Fruit fly (Drosophila melanogaster): ENCODE data around the gene CG3081.

The CG3081 gene

DNA sequence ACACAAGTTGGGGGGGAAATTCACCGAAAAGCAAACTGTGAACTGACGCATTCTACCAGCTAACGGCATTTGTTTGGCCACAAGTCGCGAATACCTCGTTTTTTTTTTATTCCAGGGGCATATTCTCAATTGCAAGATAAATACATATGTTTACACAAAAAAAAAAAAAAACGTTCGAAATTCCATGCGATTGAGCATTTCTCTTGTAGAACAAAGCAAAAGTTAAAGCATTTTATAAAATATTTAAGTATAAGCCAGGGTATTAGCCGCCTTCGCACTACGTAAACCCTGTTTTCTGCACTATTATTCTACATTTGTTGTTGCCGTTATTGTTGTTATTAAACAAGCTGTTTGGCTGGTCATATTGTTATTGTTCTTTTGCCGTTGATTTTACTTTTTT lies 29.5 kb downstream of the CG3081 start (continued):
- peak; percentile 43; the same call in 1 of the 2 replicates for TF ChIP-seq Ptx1 (GFP tag; IDR thresholded peaks at IDR 0.05)
- no peak for TF ChIP-seq sr (GFP tag; IDR thresholded peaks at IDR 0.05)
- no peak for TF ChIP-seq zen (tag; optimal IDR thresholded peaks at IDR 0.05)
- TF ChIP-seq Hsf (GFP tag; optimal IDR thresholded peaks at IDR 0.05): no peak
- no peak for TF ChIP-seq Max (GFP tag; optimal IDR thresholded peaks at IDR 0.05)
- peak in 1 of 2 experiments; percentile 13 for TF ChIP-seq Hr51 (GFP tag; optimal IDR thresholded peaks at IDR 0.05)
- TF ChIP-seq zen2 (GFP tag; IDR thresholded peaks at IDR 0.05; ENCODE audit: partially characterized antibody): no peak
- no peak for TF ChIP-seq CG3726 (GFP tag; IDR thresholded peaks at IDR 0.05)
- TF ChIP-seq Dip2 (GFP tag; IDR thresholded peaks at IDR 0.05): no peak
- no peak for TF ChIP-seq CG10979 (tag; optimal IDR thresholded peaks at IDR 0.05)
- no peak for TF ChIP-seq tup (GFP tag; optimal IDR thresholded peaks at IDR 0.05)
- TF ChIP-seq PHDP (tag; optimal IDR thresholded peaks at IDR 0.05): peak; percentile 6
- no peak for TF ChIP-seq CG6654 (GFP tag; optimal IDR thresholded peaks at IDR 0.05)
- peak; percentile 17 for TF ChIP-seq Fer3 (tag; optimal IDR thresholded peaks at IDR 0.05)
- no peak for TF ChIP-seq emc (GFP tag; optimal IDR thresholded peaks at IDR 0.05)
- no peak for TF ChIP-seq org-1 (GFP tag; optimal IDR thresholded peaks at IDR 0.05)
- TF ChIP-seq Myb (GFP tag; optimal IDR thresholded peaks at IDR 0.05): no peak
- TF ChIP-seq CG13894 (tag; optimal IDR thresholded peaks at IDR 0.05): no peak
- peak; percentile 48 for TF ChIP-seq Drgx (GFP tag; IDR thresholded peaks at IDR 0.05)
- no peak for TF ChIP-seq CG6813 (GFP tag; optimal IDR thresholded peaks at IDR 0.05)
- TF ChIP-seq CG17568 (GFP tag; optimal IDR thresholded peaks at IDR 0.05): no peak
- TF ChIP-seq CG11398 (GFP tag; optimal IDR thresholded peaks at IDR 0.05): no peak
- TF ChIP-seq unc-4 (GFP tag; IDR thresholded peaks at IDR 0.05; ENCODE audit: partially characterized antibody): no peak
- no peak for TF ChIP-seq trem (tag; optimal IDR thresholded peaks at IDR 0.05)
- TF ChIP-seq CG15696 (tag; optimal IDR thresholded peaks at IDR 0.05): no peak
- TF ChIP-seq CG8944 (GFP tag; optimal IDR thresholded peaks at IDR 0.05): no peak
- TF ChIP-seq CG32772 (GFP tag; IDR thresholded peaks at IDR 0.05): no peak; the same call in 1 of the 2 replicates
- TF ChIP-seq tx (GFP tag; optimal IDR thresholded peaks at IDR 0.05): no peak
- TF ChIP-seq CG18262 (tag; optimal IDR thresholded peaks at IDR 0.05): no peak
- peak; percentile 10 for TF ChIP-seq dmrt99B (tag; optimal IDR thresholded peaks at IDR 0.05)
- no peak for TF ChIP-seq CG11456 (GFP tag; IDR thresholded peaks at IDR 0.05)
- TF ChIP-seq wor (GFP tag; IDR thresholded peaks at IDR 0.05): no peak
- no peak for TF ChIP-seq tio (GFP tag; optimal IDR thresholded peaks at IDR 0.05)
- TF ChIP-seq dati (GFP tag; IDR thresholded peaks at IDR 0.05): no peak
- TF ChIP-seq Taf1 (GFP tag; IDR thresholded peaks at IDR 0.05): 0 out of 2 replicates have a peak, but pooled peaks have one; percentile 17
- TF ChIP-seq ac (GFP tag; optimal IDR thresholded peaks at IDR 0.05): no peak
- no peak for TF ChIP-seq CG1832 (GFP tag; optimal IDR thresholded peaks at IDR 0.05)
- no peak for TF ChIP-seq Poxn (GFP tag; IDR thresholded peaks at IDR 0.05)
- TF ChIP-seq ro (GFP tag; IDR thresholded peaks at IDR 0.05): no peak
- TF ChIP-seq Bteb2 (GFP tag; optimal IDR thresholded peaks at IDR 0.05): no peak
- TF ChIP-seq jumu (GFP tag; optimal IDR thresholded peaks at IDR 0.05): no peak
- TF ChIP-seq nmo (GFP tag; optimal IDR thresholded peaks at IDR 0.05): no peak
- TF ChIP-seq schlank (tag; optimal IDR thresholded peaks at IDR 0.05): no peak
- TF ChIP-seq CG43689 (GFP tag; IDR thresholded peaks at IDR 0.05): no peak
- no peak for TF ChIP-seq klu (GFP tag; IDR thresholded peaks at IDR 0.05)
- TF ChIP-seq ssp (GFP tag; IDR thresholded peaks at IDR 0.05): no peak
- no peak for TF ChIP-seq CG30020 (tag; optimal IDR thresholded peaks at IDR 0.05)
- TF ChIP-seq CG13424 (tag; optimal IDR thresholded peaks at IDR 0.05): no peak
- TF ChIP-seq seq (GFP tag; IDR thresholded peaks at IDR 0.05): peak; percentile 59
- TF ChIP-seq Sry-δ (GFP tag; optimal IDR thresholded peaks at IDR 0.05): no peak
- no peak for TF ChIP-seq chm (GFP tag; IDR thresholded peaks at IDR 0.05)
- TF ChIP-seq chif (GFP tag; optimal IDR thresholded peaks at IDR 0.05): no peak

All from whole organism, embryonic.